7 worm cellular contexts compared by ENCODE assay signal in the genomic region with DNA sequence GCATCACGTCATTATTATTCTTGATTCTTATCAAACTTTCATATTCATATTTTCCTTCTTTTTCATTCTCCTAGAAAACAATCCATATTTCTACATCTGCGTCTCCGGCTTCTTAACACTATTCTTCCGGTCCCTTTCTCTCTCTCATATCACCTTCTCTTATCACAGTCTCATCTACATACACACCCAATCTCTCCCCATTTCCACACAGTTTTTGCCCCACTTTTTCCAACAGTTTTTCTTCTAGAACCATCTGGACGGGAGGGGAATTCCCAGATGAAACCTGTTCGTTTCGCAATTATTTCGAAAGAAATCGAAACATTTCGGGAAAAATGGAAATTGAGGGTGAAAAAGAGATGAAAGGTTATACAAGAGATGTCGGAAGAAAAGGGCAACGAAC.
TF ChIP-seq lines count a peak whose summit lies in the region.

No protein-coding gene starts in this region.

TF ChIP-seq in whole organism, L1 larva, 84 proteins besides CTCF, POLR2A, EP300 and RAD21 (continues in another document):
- TF ChIP-seq jun-1 (tag; optimal IDR thresholded peaks at IDR 0.05; lab: Kevin White, UChicago) (no peak), nhr-12 (tag; optimal IDR thresholded peaks at IDR 0.05; lab: Kevin White, UChicago) (no peak), aly-2 (tag; optimal IDR thresholded peaks at IDR 0.05; lab: Kevin White, UChicago) (no peak), hlh-17 (GFP tag; optimal IDR thresholded peaks at IDR 0.05; lab: Kevin White, UChicago; ENCODE audit: borderline replicate concordance) (no peak), lin-39 (tag; optimal IDR thresholded peaks at IDR 0.05; lab: Kevin White, UChicago) (no peak), lir-3 (tag; optimal IDR thresholded peaks at IDR 0.05; lab: Kevin White, UChicago; ENCODE audit: poor library complexity) (no peak), F16B12.6 (tag; optimal IDR thresholded peaks at IDR 0.05; lab: Kevin White, UChicago) (no peak), zip-4 (GFP tag; optimal IDR thresholded peaks at IDR 0.05; lab: Kevin White, UChicago) (no peak), fos-1 (tag; optimal IDR thresholded peaks at IDR 0.05; lab: Kevin White, UChicago) (no peak), alr-1 (tag; optimal IDR thresholded peaks at IDR 0.05; lab: Kevin White, UChicago; ENCODE audit: borderline replicate concordance) (no peak), hlh-4 (tag; optimal IDR thresholded peaks at IDR 0.05; lab: Kevin White, UChicago) (no peak), efl-3 (GFP tag; optimal IDR thresholded peaks at IDR 0.05; lab: Kevin White, UChicago) (no peak)

TF ChIP-seq in whole organism, L2 larva, 48 proteins besides CTCF, POLR2A, EP300 and RAD21 (continues in another document):
- peak; percentile 69 for TF ChIP-seq crh-2 (tag; optimal IDR thresholded peaks at IDR 0.05; lab: Kevin White, UChicago)
- peak; percentile 63 for TF ChIP-seq egl-27 (tag; optimal IDR thresholded peaks at IDR 0.05; lab: Kevin White, UChicago)
- TF ChIP-seq nhr-21 (tag; optimal IDR thresholded peaks at IDR 0.05; lab: Kevin White, UChicago), result peak; percentile 83
- peak; percentile 42 for TF ChIP-seq sma-9 (GFP tag; optimal IDR thresholded peaks at IDR 0.05; lab: Kevin White, UChicago)
- TF ChIP-seq sma-9 (tag; optimal IDR thresholded peaks at IDR 0.05; lab: Kevin White, UChicago), result no peak
- TF ChIP-seq gmeb-1 (tag; optimal IDR thresholded peaks at IDR 0.05; lab: Kevin White, UChicago), result peak; percentile 49
- peak; percentile 49 for TF ChIP-seq sma-3 (GFP tag; optimal IDR thresholded peaks at IDR 0.05; lab: Kevin White, UChicago)
- TF ChIP-seq nhr-12 (tag; optimal IDR thresholded peaks at IDR 0.05; lab: Kevin White, UChicago), result no peak
- TF ChIP-seq fos-1 (tag; optimal IDR thresholded peaks at IDR 0.05; lab: Kevin White, UChicago), result peak; percentile 93
- peak; percentile 40 for TF ChIP-seq nhr-129 (tag; optimal IDR thresholded peaks at IDR 0.05; lab: Kevin White, UChicago)
- no peak for TF ChIP-seq sem-4 (tag; optimal IDR thresholded peaks at IDR 0.05; lab: Kevin White, UChicago)
- peak; percentile 62 for TF ChIP-seq nhr-25 (tag; optimal IDR thresholded peaks at IDR 0.05; lab: Kevin White, UChicago)
- TF ChIP-seq elt-3 (tag; optimal IDR thresholded peaks at IDR 0.05; lab: Kevin White, UChicago), result no peak

TF ChIP-seq in whole organism, L3 larva, 47 proteins besides CTCF, POLR2A, EP300 and RAD21 (continues in another document):
- TF ChIP-seq nhr-23 (tag; optimal IDR thresholded peaks at IDR 0.05; lab: Kevin White, UChicago) (peak; percentile 97), R02D3.7 (tag; optimal IDR thresholded peaks at IDR 0.05; lab: Kevin White, UChicago) (peak; percentile 43), pha-4 (tag; optimal IDR thresholded peaks at IDR 0.05; lab: Kevin White, UChicago) (peak; percentile 29), elt-2 (tag; optimal IDR thresholded peaks at IDR 0.05; lab: Kevin White, UChicago) (peak; percentile 93), pqm-1 (tag; optimal IDR thresholded peaks at IDR 0.05; lab: Kevin White, UChicago) (peak; percentile 69), nhr-43 (tag; optimal IDR thresholded peaks at IDR 0.05; lab: Kevin White, UChicago; ENCODE audit: poor library complexity, severe bottlenecking) (peak; percentile 50), zag-1 (tag; optimal IDR thresholded peaks at IDR 0.05; lab: Kevin White, UChicago) (no peak), nhr-67 (tag; optimal IDR thresholded peaks at IDR 0.05; lab: Kevin White, UChicago) (no peak), unc-39 (tag; optimal IDR thresholded peaks at IDR 0.05; lab: Kevin White, UChicago) (no peak), fos-1 (tag; optimal IDR thresholded peaks at IDR 0.05; lab: Kevin White, UChicago) (peak; percentile 47), ama-1 (optimal IDR thresholded peaks at IDR 0.05; lab: Kevin White, UChicago) (peak; percentile 16), nfya-1 (tag; optimal IDR thresholded peaks at IDR 0.05; lab: Kevin White, UChicago; ENCODE audit: insufficient read depth) (peak; percentile 46)

TF ChIP-seq in whole organism, L4 larva, 104 proteins besides CTCF, POLR2A, EP300 and RAD21 (continues in another document):
- TF ChIP-seq duxl-1 (tag; optimal IDR thresholded peaks at IDR 0.05; lab: Kevin White, UChicago; ENCODE audit: poor library complexity) (no peak), lin-29 (GFP tag; IDR thresholded peaks at IDR 0.05; lab: Robert Waterston, UW) (peak; percentile 69), ceh-82 (tag; optimal IDR thresholded peaks at IDR 0.05; lab: Kevin White, UChicago) (no peak), ztf-7 (tag; optimal IDR thresholded peaks at IDR 0.05; lab: Kevin White, UChicago) (no peak), T20F7.1 (GFP tag; optimal IDR thresholded peaks at IDR 0.05; lab: Kevin White, UChicago) (peak; percentile 20), zip-2 (tag; optimal IDR thresholded peaks at IDR 0.05; lab: Kevin White, UChicago) (peak; percentile 38), unc-62 (GFP tag; optimal IDR thresholded peaks at IDR 0.05 in 1 of 2; lab: Kevin White, UChicago) (peak in 1 of 2 experiments; percentile 45), unc-62 (tag; optimal IDR thresholded peaks at IDR 0.05; lab: Kevin White, UChicago) (no peak), unc-39 (tag; optimal IDR thresholded peaks at IDR 0.05; lab: Kevin White, UChicago) (no peak), nhr-237 (tag; optimal IDR thresholded peaks at IDR 0.05; lab: Kevin White, UChicago) (no peak), dpl-1 (GFP tag; optimal IDR thresholded peaks at IDR 0.05; lab: Kevin White, UChicago) (peak; percentile 42), ctbp-1 (GFP tag; IDR thresholded peaks at IDR 0.05; lab: Robert Waterston, UW) (0 out of 2 replicates have a peak, but pooled peaks have one; percentile 19), vab-7 (GFP tag; IDR thresholded peaks at IDR 0.05; lab: Robert Waterston, UW) (no peak)

TF ChIP-seq in whole organism, late embryonic, 69 proteins besides CTCF, POLR2A, EP300 and RAD21:
- no peak for TF ChIP-seq ceh-24 (tag; optimal IDR thresholded peaks at IDR 0.05; lab: Kevin White, UChicago)
- TF ChIP-seq elt-2 (tag; optimal IDR thresholded peaks at IDR 0.05; lab: Kevin White, UChicago), result peak; percentile 75

TF ChIP-seq in whole organism, mixed stage, embryonic, 35 proteins besides CTCF, POLR2A, EP300 and RAD21:
- TF ChIP-seq sem-2 (GFP tag; optimal IDR thresholded peaks at IDR 0.05; lab: Kevin White, UChicago) (no peak), ztf-11 (tag; optimal IDR thresholded peaks at IDR 0.05; lab: Kevin White, UChicago) (no peak), ceh-83 (GFP tag; optimal IDR thresholded peaks at IDR 0.05; lab: Kevin White, UChicago) (no peak), mep-1 (tag; optimal IDR thresholded peaks at IDR 0.05; lab: Kevin White, UChicago) (no peak), elt-3 (tag; optimal IDR thresholded peaks at IDR 0.05; lab: Kevin White, UChicago) (peak; percentile 91), cnd-1 (tag; optimal IDR thresholded peaks at IDR 0.05; lab: Kevin White, UChicago) (no peak), ceh-39 (tag; optimal IDR thresholded peaks at IDR 0.05; lab: Kevin White, UChicago) (no peak), lsy-2 (tag; optimal IDR thresholded peaks at IDR 0.05; lab: Kevin White, UChicago) (no peak), elt-1 (tag; optimal IDR thresholded peaks at IDR 0.05; lab: Kevin White, UChicago; ENCODE audit: borderline replicate concordance, insufficient read depth) (peak; percentile 10), nhr-237 (tag; optimal IDR thresholded peaks at IDR 0.05; lab: Kevin White, UChicago) (peak; percentile 58), tbx-8 (GFP tag; optimal IDR thresholded peaks at IDR 0.05; lab: Kevin White, UChicago) (no peak), nhr-12 (tag; optimal IDR thresholded peaks at IDR 0.05; lab: Kevin White, UChicago) (no peak), nhr-28 (tag; optimal IDR thresholded peaks at IDR 0.05; lab: Kevin White, UChicago) (no peak), unc-120 (tag; optimal IDR thresholded peaks at IDR 0.05; lab: Kevin White, UChicago; ENCODE audit: poor library complexity, severe bottlenecking) (no peak), mls-2 (tag; optimal IDR thresholded peaks at IDR 0.05; lab: Kevin White, UChicago) (no peak), nhr-2 (tag; optimal IDR thresholded peaks at IDR 0.05; lab: Kevin White, UChicago) (no peak), snpc-4 (tag; optimal IDR thresholded peaks at IDR 0.05; lab: Kevin White, UChicago) (no peak)

TF ChIP-seq in whole organism, young adult, 124 proteins besides CTCF, POLR2A, EP300 and RAD21 (continues in another document):
- no peak for TF ChIP-seq ztf-18 (tag; optimal IDR thresholded peaks at IDR 0.05; lab: Kevin White, UChicago)
- no peak for TF ChIP-seq ztf-25 (GFP tag; IDR thresholded peaks at IDR 0.05; lab: Robert Waterston, UW)
- no peak for TF ChIP-seq ceh-79 (tag; optimal IDR thresholded peaks at IDR 0.05; lab: Kevin White, UChicago)
- TF ChIP-seq aptf-3 (GFP tag; IDR thresholded peaks at IDR 0.05; lab: Robert Waterston, UW), result no peak
- no peak for TF ChIP-seq F57C9.4 (tag; optimal IDR thresholded peaks at IDR 0.05; lab: Kevin White, UChicago)
- no peak for TF ChIP-seq nhr-90 (tag; optimal IDR thresholded peaks at IDR 0.05; lab: Kevin White, UChicago)
- TF ChIP-seq ceh-40 (GFP tag; IDR thresholded peaks at IDR 0.05; lab: Robert Waterston, UW), result no peak
- TF ChIP-seq him-1 (tag; optimal IDR thresholded peaks at IDR 0.05; lab: Kevin White, UChicago), result no peak
- no peak for TF ChIP-seq B0336.3 (GFP tag; IDR thresholded peaks at IDR 0.05; lab: Robert Waterston, UW)
- TF ChIP-seq ZK185.1 (tag; optimal IDR thresholded peaks at IDR 0.05; lab: Kevin White, UChicago; ENCODE audit: poor library complexity, severe bottlenecking), result no peak
- TF ChIP-seq aptf-2 (GFP tag; conservative IDR thresholded peaks at IDR 0.05; lab: Robert Waterston, UW), result no peak
- TF ChIP-seq dpl-1 (GFP tag; optimal IDR thresholded peaks at IDR 0.05; lab: Kevin White, UChicago), result no peak
- TF ChIP-seq akir-1 (GFP tag; optimal IDR thresholded peaks at IDR 0.05; lab: Kevin White, UChicago), result no peak
- no peak for TF ChIP-seq tbx-9 (tag; optimal IDR thresholded peaks at IDR 0.05; lab: Kevin White, UChicago; ENCODE audit: borderline replicate concordance)
- peak; percentile 26 for TF ChIP-seq chd-7 (tag; optimal IDR thresholded peaks at IDR 0.05; lab: Kevin White, UChicago)
- peak; percentile 74 for TF ChIP-seq nhr-80 (tag; optimal IDR thresholded peaks at IDR 0.05; lab: Kevin White, UChicago)
- no peak for TF ChIP-seq F39B2.1 (GFP tag; IDR thresholded peaks at IDR 0.05; lab: Robert Waterston, UW)
- TF ChIP-seq pbrm-1 (GFP tag; IDR thresholded peaks at IDR 0.05; lab: Robert Waterston, UW), result no peak
- no peak for TF ChIP-seq F52B5.7 (tag; optimal IDR thresholded peaks at IDR 0.05; lab: Kevin White, UChicago)
- no peak for TF ChIP-seq lag-1 (GFP tag; IDR thresholded peaks at IDR 0.05; lab: Robert Waterston, UW)
- no peak for TF ChIP-seq pha-4 (tag; optimal IDR thresholded peaks at IDR 0.05; lab: Kevin White, UChicago)
- TF ChIP-seq mxl-1 (tag; optimal IDR thresholded peaks at IDR 0.05; lab: Kevin White, UChicago), result no peak
- TF ChIP-seq dox-1 (GFP tag; IDR thresholded peaks at IDR 0.05; lab: Robert Waterston, UW), result peak; percentile 37; the same call in 1 of the 2 replicates
- 0 out of 2 replicates have a peak, but pooled peaks have one; percentile 39 for TF ChIP-seq let-526 (GFP tag; IDR thresholded peaks at IDR 0.05; lab: Robert Waterston, UW)
- TF ChIP-seq sdz-38 (tag; optimal IDR thresholded peaks at IDR 0.05; lab: Kevin White, UChicago), result no peak
